Worm (Caenorhabditis elegans) whole organism, late embryonic: ENCODE data around the gene fbxa-194.

Experiments
- F13H6.1 ChIP-seq: sonication (generic microtip); optimal IDR thresholded peaks from 2 replicates; lab custom pipeline; 2016; ENCODE audit warnings: missing genetic modification characterization, missing compliant biosample characterization
- Y22D7AL.16 ChIP-seq: sonication (generic microtip); optimal IDR thresholded peaks from 2 replicates; lab custom pipeline; 2016; ENCODE audit warnings: missing genetic modification characterization, missing compliant biosample characterization
- ama-1 ChIP-seq: fragments of 150-350 bp; optimal IDR thresholded peaks from 2 replicates; lab custom pipeline; 2014
- ceh-2 ChIP-seq: sonication (generic microtip); optimal IDR thresholded peaks from 2 replicates; lab custom pipeline; 2016; ENCODE audit warnings: missing genotype, missing genetic modification characterization, missing compliant biosample characterization
- ceh-24 ChIP-seq: sonication (generic microtip); optimal IDR thresholded peaks from 2 replicates; lab custom pipeline; 2016; ENCODE audit warnings: mild to moderate bottlenecking, missing genetic modification characterization, missing compliant biosample characterization
- ceh-9 ChIP-seq: sonication (generic microtip); optimal IDR thresholded peaks from 2 replicates; lab custom pipeline; 2016; ENCODE audit warnings: mild to moderate bottlenecking, missing genetic modification characterization, inconsistent platforms, missing compliant biosample characterization
- elt-2 ChIP-seq: sonication (generic microtip); optimal IDR thresholded peaks from 2 replicates; lab custom pipeline; 2016; ENCODE audit warnings: missing genetic modification reagents, missing genetic modification characterization, missing compliant biosample characterization
- ets-4 ChIP-seq: sonication (generic microtip); optimal IDR thresholded peaks from 2 replicates; lab custom pipeline; 2016; ENCODE audit warnings: missing genetic modification characterization, missing compliant biosample characterization
- lin-11 ChIP-seq: fragments of 200-800 bp; sonication (Bioruptor generic); optimal IDR thresholded peaks from 2 replicates; lab custom pipeline; 2018; ENCODE audit warnings: mild to moderate bottlenecking, missing genetic modification characterization, missing compliant biosample characterization
- madf-2 ChIP-seq: sonication (generic microtip); optimal IDR thresholded peaks from 2 replicates; lab custom pipeline; 2017; ENCODE audit warnings: missing genetic modification characterization, missing compliant biosample characterization
- nfya-1 ChIP-seq: sonication (generic microtip); optimal IDR thresholded peaks from 2 replicates; lab custom pipeline; 2017; ENCODE audit warnings: missing genetic modification characterization, mild to moderate bottlenecking, missing compliant biosample characterization, antibody characterized with exemption, moderate library complexity
- nhr-11 ChIP-seq: fragments of 150-350 bp; optimal IDR thresholded peaks from 2 replicates; lab custom pipeline; 2014; ENCODE audit warnings: missing biosample characterization, missing genetic modification characterization
- pqm-1 ChIP-seq: sonication (generic microtip); optimal IDR thresholded peaks from 2 replicates; lab custom pipeline; 2016; ENCODE audit warnings: missing genetic modification characterization, missing compliant biosample characterization
- unc-3 ChIP-seq, 2 experiments: fragments of 200-800 bp in 1 of 2; sonication (Bioruptor generic) in 1 of 2; sonication (generic microtip) in 1 of 2; conservative IDR thresholded peaks in 1 of 2; optimal IDR thresholded peaks in 1 of 2; 2 replicates each; pipeline versions ENCODE4 v1.3.6 to Lab custom; 2016 to 2022; ENCODE audit warnings: missing compliant biosample characterization in 2 of 2, missing genetic modification characterization in 2 of 2, missing genetic modification reagents in 1 of 2

DNA sequence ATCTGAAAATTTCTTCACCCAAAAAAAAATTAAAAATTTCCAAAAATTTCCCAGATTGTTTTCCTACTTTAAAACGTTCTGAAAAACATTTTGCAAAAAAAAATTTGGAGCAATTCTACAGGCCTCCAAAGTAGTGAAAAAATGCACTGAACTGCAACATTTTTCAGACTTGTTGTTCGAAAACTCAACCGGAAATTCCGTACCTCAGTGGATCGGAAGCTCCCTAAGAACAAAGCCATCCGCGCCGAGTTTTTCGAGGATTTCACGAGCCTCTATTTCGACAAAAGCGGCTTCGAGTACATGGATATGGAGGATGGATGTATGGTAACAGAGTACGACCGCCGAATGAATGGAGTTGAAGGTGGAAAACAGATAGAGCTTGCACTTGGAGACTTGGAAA lies 40.4 kb downstream of the fbxa-194 start, which contains the start of gene fbxa-131:
- TF ChIP-seq ceh-9 (tag; lab: Kevin White, UChicago), result no peak
- TF ChIP-seq F13H6.1 (tag; lab: Kevin White, UChicago), result no peak
- TF ChIP-seq pqm-1 (tag; lab: Kevin White, UChicago), result no peak
- no peak for TF ChIP-seq lin-11 (tag; lab: Kevin White, UChicago)
- no peak for TF ChIP-seq unc-3 (GFP tag; conservative IDR thresholded peaks at IDR 0.05; lab: Robert Waterston, UW)
- TF ChIP-seq unc-3 (tag; optimal IDR thresholded peaks at IDR 0.05; lab: Kevin White, UChicago), result no peak
- no peak for TF ChIP-seq madf-2 (tag; lab: Kevin White, UChicago)
- no peak for TF ChIP-seq ama-1
- TF ChIP-seq ets-4 (tag; lab: Kevin White, UChicago), result no peak
- no peak for TF ChIP-seq elt-2 (tag; lab: Kevin White, UChicago)
- no peak for TF ChIP-seq ceh-24 (tag; lab: Kevin White, UChicago)
- TF ChIP-seq nhr-11 (tag; lab: Kevin White, UChicago), result no peak
- no peak for TF ChIP-seq Y22D7AL.16 (tag; lab: Kevin White, UChicago)
- TF ChIP-seq ceh-2 (tag; lab: Kevin White, UChicago), result no peak
- no peak for TF ChIP-seq nfya-1 (tag; lab: Kevin White, UChicago)
